Worm (Caenorhabditis elegans): ENCODE measurements around the gene zip-1.

DNA sequence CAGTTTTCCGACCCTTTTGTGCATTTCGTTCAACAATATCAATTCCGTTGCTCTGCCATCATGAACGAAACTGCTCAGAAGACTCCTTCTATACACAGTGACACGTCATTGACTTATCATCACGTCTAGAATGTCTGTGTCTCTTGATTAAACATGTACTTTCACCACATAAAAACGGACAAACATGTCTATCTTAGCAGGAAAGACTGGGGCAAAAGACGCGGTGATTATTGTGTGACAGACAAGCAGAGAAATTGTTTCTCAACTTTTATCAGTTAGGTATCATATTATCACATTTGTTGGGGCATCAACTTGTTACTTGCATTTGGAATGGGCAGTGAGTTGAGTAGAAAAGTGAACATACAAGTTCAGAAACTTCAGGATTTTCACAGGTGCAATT lies 8.3 kb upstream of the zip-1 start:
- TF ChIP-seq ref-1 (GFP tag; conservative IDR thresholded peaks at IDR 0.05) (no peak), flt-1 (GFP tag; IDR thresholded peaks at IDR 0.05) (no peak), med-1 (GFP tag; optimal IDR thresholded peaks at IDR 0.05; ENCODE audit: insufficient read depth) (no peak), cog-1 (tag; optimal IDR thresholded peaks at IDR 0.05) (no peak)

All from whole organism, midembryonic.